Worm (Caenorhabditis elegans): Measurements from ENCODE around the gene ash-2.

- no peak for TF ChIP-seq him-1 (tag; optimal IDR thresholded peaks at IDR 0.05)
- no peak for TF ChIP-seq dao-5 (tag; optimal IDR thresholded peaks at IDR 0.05)
- no peak for TF ChIP-seq W03F9.2 (tag; optimal IDR thresholded peaks at IDR 0.05)
Observed at ce11 chrII:11988724-11989123, 9.1 kb downstream of the ash-2 start, which contains the start of gene Y17G7B.3.
